Worm (Caenorhabditis elegans) whole organism, L4 larva: ENCODE measurements around the gene ZK177.2.

Source experiments
- F10B5.3 ChIP-seq: sonication (generic microtip); optimal IDR thresholded peaks from 2 replicates; lab custom pipeline; 2016; ENCODE audit warnings: mild to moderate bottlenecking, missing genetic modification characterization, missing compliant biosample characterization
- F49E8.2 ChIP-seq: sonication (generic microtip); optimal IDR thresholded peaks from 2 replicates; lab custom pipeline; 2016; ENCODE audit warnings: missing compliant biosample characterization, mild to moderate bottlenecking, missing genetic modification characterization, borderline replicate concordance
- Y48G9A.11 ChIP-seq: fragments of 200-800 bp; sonication (Bioruptor generic); IDR thresholded peaks from 2 replicates; pipeline ENCODE4 v1.3.6; 2022; ENCODE audit warnings: missing genetic modification reagents, missing genetic modification characterization, missing compliant biosample characterization
- ZK337.2 ChIP-seq: fragments of 200-800 bp; sonication (Bioruptor generic); IDR thresholded peaks from 2 replicates; pipeline ENCODE4 v1.3.6; 2022; ENCODE audit warnings: missing genetic modification reagents, missing genetic modification characterization, missing compliant biosample characterization
- aha-1 ChIP-seq: fragments of 150-350 bp; peaks from one replicate; lab custom pipeline; 2014; ENCODE audit warnings: missing biosample characterization, missing genetic modification characterization
- arid-1 ChIP-seq: fragments of 200-800 bp; sonication (Bioruptor generic); conservative IDR thresholded peaks from 2 replicates; pipeline ENCODE4 v1.3.6; 2022; ENCODE audit warnings: missing genetic modification reagents, missing genetic modification characterization, missing compliant biosample characterization
- ces-1 ChIP-seq: fragments of 150-350 bp; sonication (generic microtip); optimal IDR thresholded peaks from 4 replicates; lab custom pipeline; 2014; ENCODE audit warnings: missing biosample characterization, missing genetic modification reagents, missing genetic modification characterization
- daf-12 ChIP-seq: fragments of 150-350 bp; optimal IDR thresholded peaks from 2 replicates; lab custom pipeline; 2014; ENCODE audit warnings: missing biosample characterization, missing genetic modification reagents, missing genetic modification characterization
- daf-16 ChIP-seq, 3 experiments: sonication (generic microtip); optimal IDR thresholded peaks; 2 replicates each; lab custom pipeline; 2016 to 2017; ENCODE audit warnings: missing genetic modification characterization in 3 of 3, missing genetic modification reagents in 3 of 3, mild to moderate bottlenecking in 2 of 3, missing compliant biosample characterization in 2 of 3, missing biosample characterization in 1 of 3, moderate library complexity in 1 of 3
- daf-8 ChIP-seq: fragments of 200-800 bp; sonication (Bioruptor generic); IDR thresholded peaks from 2 replicates; pipeline ENCODE4 v1.3.6; 2022; ENCODE audit warnings: missing genetic modification characterization, missing compliant biosample characterization
- dmd-6 ChIP-seq: fragments of 200-800 bp; sonication (Bioruptor generic); IDR thresholded peaks from 2 replicates; pipeline ENCODE4 v1.3.6; 2022; ENCODE audit warnings: missing genetic modification reagents, missing genetic modification characterization, missing compliant biosample characterization
- dpl-1 ChIP-seq: fragments of 150-350 bp; optimal IDR thresholded peaks from 2 replicates; lab custom pipeline; 2014; ENCODE audit warnings: missing biosample characterization, missing genetic modification reagents, missing genetic modification characterization
- duxl-1 ChIP-seq: sonication (generic microtip); optimal IDR thresholded peaks from 2 replicates; lab custom pipeline; 2016; ENCODE audit warnings: mild to moderate bottlenecking, missing genetic modification characterization, moderate library complexity, missing compliant biosample characterization; ENCODE audit not compliant: poor library complexity
- fos-1 ChIP-seq: fragments of 150-350 bp; optimal IDR thresholded peaks from 2 replicates; lab custom pipeline; 2014; ENCODE audit warnings: missing biosample characterization, missing genetic modification characterization
- hif-1 ChIP-seq, 2 experiments: sonication (generic microtip); optimal IDR thresholded peaks; 2 replicates each; lab custom pipeline; 2016 to 2017; ENCODE audit warnings: missing compliant biosample characterization in 2 of 2, missing genetic modification characterization in 2 of 2, missing genetic modification reagents in 2 of 2, missing genotype in 2 of 2, mild to moderate bottlenecking in 1 of 2
- hlh-30 ChIP-seq: sonication (generic microtip); optimal IDR thresholded peaks from 2 replicates; lab custom pipeline; 2017; ENCODE audit warnings: antibody characterized with exemption, mild to moderate bottlenecking, missing genetic modification characterization, missing compliant biosample characterization; ENCODE audit not compliant: insufficient read depth
- lim-7 ChIP-seq: fragments of 200-800 bp; sonication (Bioruptor generic); IDR thresholded peaks from 2 replicates; pipeline ENCODE4 v1.3.6; 2022; ENCODE audit warnings: missing genetic modification characterization, missing compliant biosample characterization
- lin-38 ChIP-seq: fragments of 200-800 bp; sonication (Bioruptor generic); IDR thresholded peaks from 2 replicates; pipeline ENCODE4 v1.3.6; 2022; ENCODE audit warnings: missing genetic modification reagents, missing genetic modification characterization, missing compliant biosample characterization
- lir-3 ChIP-seq: sonication (generic microtip); optimal IDR thresholded peaks from 2 replicates; lab custom pipeline; 2016; ENCODE audit warnings: mild to moderate bottlenecking, missing genetic modification characterization, missing compliant biosample characterization
- lsy-2 ChIP-seq, 2 experiments: fragments of 150-350 bp in 1 of 2; sonication (generic microtip) in 1 of 2; optimal IDR thresholded peaks; 2 replicates each; lab custom pipeline; 2014 to 2017; ENCODE audit warnings: missing biosample characterization in 2 of 2, missing genetic modification characterization in 2 of 2
- madf-9 ChIP-seq: fragments of 200-800 bp; sonication (Bioruptor generic); conservative IDR thresholded peaks from 2 replicates; pipeline ENCODE4 v1.3.6; 2022; ENCODE audit warnings: missing genetic modification reagents, missing genetic modification characterization, missing compliant biosample characterization
- mes-2 ChIP-seq: sonication (generic microtip); optimal IDR thresholded peaks from 2 replicates; lab custom pipeline; 2016; ENCODE audit warnings: missing genotype, mild to moderate bottlenecking, missing genetic modification characterization, missing compliant biosample characterization; ENCODE audit not compliant: poor library complexity, severe bottlenecking
- nhr-42 ChIP-seq: fragments of 200-800 bp; sonication (Bioruptor generic); IDR thresholded peaks from 2 replicates; pipeline ENCODE4 v1.3.6; 2022; ENCODE audit warnings: missing genetic modification characterization, missing compliant biosample characterization
- pha-4 ChIP-seq, 2 experiments: fragments of 150-350 bp in 1 of 2; fragments of 200-800 bp in 1 of 2; sonication (Bioruptor generic) in 1 of 2; IDR thresholded peaks in 1 of 2; optimal IDR thresholded peaks in 1 of 2; 2 replicates each; pipeline versions ENCODE4 v1.3.6 to Lab custom; 2014 to 2022; ENCODE audit warnings: missing genetic modification characterization in 2 of 2, missing genetic modification reagents in 2 of 2, missing biosample characterization in 1 of 2, missing compliant biosample characterization in 1 of 2
- pqm-1 ChIP-seq: sonication (generic microtip); optimal IDR thresholded peaks from 2 replicates; lab custom pipeline; 2017; ENCODE audit warnings: missing biosample characterization, missing genetic modification characterization
- rbr-2 ChIP-seq: sonication (generic microtip); optimal IDR thresholded peaks from 2 replicates; lab custom pipeline; 2016; ENCODE audit warnings: missing genotype, missing genetic modification characterization, missing compliant biosample characterization
- snpc-4 ChIP-seq: fragments of 150-350 bp; optimal IDR thresholded peaks from 2 replicates; lab custom pipeline; 2014; ENCODE audit warnings: missing biosample characterization, missing genetic modification characterization
- unc-130 ChIP-seq: sonication (generic microtip); optimal IDR thresholded peaks from 2 replicates; lab custom pipeline; 2016; ENCODE audit warnings: missing genetic modification reagents, missing genetic modification characterization, missing compliant biosample characterization
- unc-62 ChIP-seq, 3 experiments: fragments of 150-350 bp in 1 of 3; sonication (generic microtip); optimal IDR thresholded peaks in 2 of 3; peaks in 1 of 3; 1 replicate in 1 of 3; 2 replicates in 2 of 3; lab custom pipeline; 2014 to 2017; ENCODE audit warnings: missing biosample characterization in 3 of 3, missing genetic modification characterization in 3 of 3, missing genetic modification reagents in 3 of 3, missing genotype in 1 of 3
- zag-1 ChIP-seq: fragments of 150-350 bp; optimal IDR thresholded peaks from 2 replicates; lab custom pipeline; 2014; ENCODE audit warnings: missing biosample characterization, missing genetic modification characterization
- zfp-2 ChIP-seq: sonication (generic microtip); optimal IDR thresholded peaks from 2 replicates; lab custom pipeline; 2016; ENCODE audit warnings: mild to moderate bottlenecking, missing genetic modification characterization, missing compliant biosample characterization

Gene ZK177.2

ce11 chrII:5497541-5497940, 21.5 kb upstream of the ZK177.2 start:
- TF ChIP-seq zfp-2 (tag; lab: Kevin White, UChicago), result no peak
- TF ChIP-seq, all 104 proteins: peak for 0

- TF ChIP-seq aha-1 (tag; lab: Kevin White, UChicago) (peak; percentile 33), F10B5.3 (no peak)
- TF ChIP-seq, all 104 proteins: peak for 1
Measured at ce11 chrII:5498156-5498739, 20.8 kb upstream of the ZK177.2 start, which contains the start of the genes suex-1 and F12A10.9. Gene suex-1, minus strand, starts transcription at chrII:5498256. Gene F12A10.9, plus strand, starts transcription at chrII:5498689.

- TF ChIP-seq duxl-1, result no peak
- no peak for TF ChIP-seq arid-1 (GFP tag; lab: Robert Waterston, UW)
Measured at ce11 chrII:5500470-5500869, 18.5 kb upstream of the ZK177.2 start, which contains the start of gene fzy-1. Gene fzy-1, plus strand, starts transcription at chrII:5500770.

DNA sequence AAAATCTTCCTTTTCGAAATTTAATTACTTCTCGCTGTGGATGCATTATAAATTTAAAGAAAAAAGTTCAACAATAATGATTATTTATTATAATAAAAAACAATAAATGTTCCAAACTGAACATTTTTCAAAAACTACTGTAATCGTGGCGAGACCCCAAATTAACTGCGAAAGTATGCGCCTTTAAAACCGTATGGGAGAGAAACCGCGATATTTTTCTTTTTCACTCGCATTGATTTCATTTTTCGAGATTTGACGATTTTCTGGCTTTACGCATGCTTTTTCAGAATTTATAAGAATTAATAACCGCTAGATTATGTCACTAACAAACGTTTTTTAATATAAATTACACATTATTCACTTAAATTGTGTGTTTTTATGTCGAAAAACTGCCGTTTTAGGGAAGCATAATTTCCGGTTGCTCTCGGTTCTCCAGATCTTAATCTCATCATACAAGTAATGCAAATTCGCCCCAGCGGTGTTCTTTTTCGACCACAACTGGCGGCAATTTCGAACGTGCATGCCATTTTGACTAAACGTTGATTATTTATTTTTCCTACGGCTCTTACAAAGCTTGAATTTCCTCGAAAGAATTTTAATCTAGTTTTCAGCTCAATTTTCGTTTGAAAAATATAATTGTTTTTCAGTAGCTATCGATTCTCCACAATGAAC, 17.9 kb upstream of the ZK177.2 start, which contains the start of gene F12A10.8:
Gene F12A10.8, minus strand, starts transcription at position 79 of the 672 bp plus-strand sequence.
- peak; percentile 71 for TF ChIP-seq dpl-1 (GFP tag; lab: Kevin White, UChicago)
- peak; percentile 31 for TF ChIP-seq hlh-30 (tag; lab: Kevin White, UChicago)
- no peak for TF ChIP-seq lir-3
- peak; percentile 64 for TF ChIP-seq lin-38 (GFP tag; lab: Robert Waterston, UW)
- peak; percentile 79 for TF ChIP-seq aha-1 (tag; lab: Kevin White, UChicago)
- TF ChIP-seq zag-1 (tag; lab: Kevin White, UChicago), result no peak
- TF ChIP-seq snpc-4 (tag; lab: Kevin White, UChicago), result no peak
- TF ChIP-seq daf-12 (tag; lab: Kevin White, UChicago), result no peak
- TF ChIP-seq ces-1 (GFP tag; lab: Kevin White, UChicago), result peak; percentile 35

- no peak for TF ChIP-seq pha-4 (GFP tag; IDR thresholded peaks at IDR 0.05; lab: Robert Waterston, UW)
- no peak for TF ChIP-seq pha-4 (tag; optimal IDR thresholded peaks at IDR 0.05; lab: Kevin White, UChicago)
- TF ChIP-seq nhr-42 (GFP tag; lab: Robert Waterston, UW), result no peak
- no peak for TF ChIP-seq daf-16 (GFP tag; optimal IDR thresholded peaks at IDR 0.05; lab: Kevin White, UChicago)
- peak; percentile 78 for TF ChIP-seq daf-16 (tag; optimal IDR thresholded peaks at IDR 0.05; lab: Kevin White, UChicago)
- TF ChIP-seq daf-8, result no peak
- peak; percentile 3 for TF ChIP-seq pqm-1
Measured at ce11 chrII:5503760-5504159, 15.2 kb upstream of the ZK177.2 start, which contains the start of gene cyp-44A1. Gene cyp-44A1, plus strand, starts transcription at chrII:5504044.

- TF ChIP-seq dpl-1 (GFP tag; lab: Kevin White, UChicago), result no peak
- TF ChIP-seq mes-2, result peak; percentile 42
Measured at ce11 chrII:5505820-5506287, 13.2 kb upstream of the ZK177.2 start, which contains the start of gene npp-24. Gene npp-24, plus strand, starts transcription at chrII:5505870.

ce11 chrII:5511417-5512353, 7.3 kb upstream of the ZK177.2 start:
- 0 out of 2 replicates have a peak, but pooled peaks have one; percentile 41 for TF ChIP-seq madf-9 (GFP tag; lab: Robert Waterston, UW)
- TF ChIP-seq fos-1 (tag; lab: Kevin White, UChicago), result no peak
- TF ChIP-seq dmd-6 (GFP tag; lab: Robert Waterston, UW), result 0 out of 2 replicates have a peak, but pooled peaks have one; percentile 14
- peak in 1 of 2 experiments; percentile 28 for TF ChIP-seq hif-1 (tag; optimal IDR thresholded peaks at IDR 0.05; lab: Kevin White, UChicago)
- no peak for TF ChIP-seq lim-7 (GFP tag; lab: Robert Waterston, UW)
- TF ChIP-seq rbr-2 (tag; lab: Kevin White, UChicago), result peak; percentile 2
- peak in 1 of 2 experiments; percentile 53 for TF ChIP-seq unc-62 (GFP tag; optimal IDR thresholded peaks at IDR 0.05 in 1 of 2; lab: Kevin White, UChicago)
- no peak for TF ChIP-seq unc-62 (tag; optimal IDR thresholded peaks at IDR 0.05; lab: Kevin White, UChicago)
- 0 out of 2 replicates have a peak, but pooled peaks have one; percentile 49 for TF ChIP-seq ZK337.2 (GFP tag; lab: Robert Waterston, UW)
- TF ChIP-seq F49E8.2 (tag; lab: Kevin White, UChicago), result peak; percentile 43
- TF ChIP-seq Y48G9A.11 (GFP tag; lab: Robert Waterston, UW), result peak; percentile 55; the same call in 1 of the 2 replicates
- TF ChIP-seq duxl-1, result peak; percentile 17
- peak; percentile 72 for TF ChIP-seq unc-130 (GFP tag; lab: Kevin White, UChicago)
- peak; percentile 80 for TF ChIP-seq mes-2
- TF ChIP-seq lsy-2 (tag; optimal IDR thresholded peaks at IDR 0.05; lab: Kevin White, UChicago), result peak in 1 of 2 experiments; percentile 13
